Fruit fly (Drosophila melanogaster): ENCODE measurements around the gene qin.

DNA sequence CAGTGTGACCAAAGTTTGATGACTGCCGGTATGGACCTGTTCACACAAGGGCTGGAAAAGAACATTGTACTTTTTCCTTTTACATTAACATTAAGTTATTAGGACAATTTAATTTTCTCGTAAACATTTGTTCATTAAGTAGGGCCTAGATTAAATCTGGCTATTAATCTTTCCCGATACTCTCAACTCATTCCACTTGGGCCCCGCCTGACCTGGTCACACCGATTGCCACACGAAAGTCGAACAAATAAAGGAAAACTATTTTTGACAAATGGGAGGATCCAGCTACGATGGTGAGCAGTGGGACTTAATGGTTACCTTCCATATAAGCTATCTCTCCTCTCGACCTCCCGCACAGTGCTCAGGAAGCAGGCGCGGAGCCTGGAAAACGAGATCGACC lies 72.7 kb downstream of the qin start, which contains the start of the genes Cpsf73 and Gos28:
- TF ChIP-seq CkIIα-i1 (GFP tag; IDR thresholded peaks at IDR 0.05) = no peak
- no peak for TF ChIP-seq abd-A (tag; optimal IDR thresholded peaks at IDR 0.05)
- no peak for TF ChIP-seq eyg (GFP tag; optimal IDR thresholded peaks at IDR 0.05)
- TF ChIP-seq phol (tag; optimal IDR thresholded peaks at IDR 0.05) = peak; percentile 53
- no peak for TF ChIP-seq CG4360 (GFP tag; IDR thresholded peaks at IDR 0.05)
- no peak for TF ChIP-seq CG2889 (GFP tag; IDR thresholded peaks at IDR 0.05)
- TF ChIP-seq TFAM (GFP tag; optimal IDR thresholded peaks at IDR 0.05) = no peak
- TF ChIP-seq CG4730 (GFP tag; IDR thresholded peaks at IDR 0.05) = no peak
- no peak for TF ChIP-seq CG10565 (GFP tag; optimal IDR thresholded peaks at IDR 0.05)
- peak; percentile 60 for TF ChIP-seq Scr (GFP tag; IDR thresholded peaks at IDR 0.05; ENCODE audit: partially characterized antibody)
- peak; percentile 28; the same call in 1 of the 2 replicates for TF ChIP-seq sisA (GFP tag; IDR thresholded peaks at IDR 0.05)

Data from whole organism, embryonic.